Worm (Caenorhabditis elegans): Measurements from ENCODE around the gene Y46D2A.2.

- TF ChIP-seq nhr-77 (tag; optimal IDR thresholded peaks at IDR 0.05) (no peak), alr-1 (tag; optimal IDR thresholded peaks at IDR 0.05) (no peak), skn-1 (tag; optimal IDR thresholded peaks at IDR 0.05) (no peak), dmd-4 (tag; optimal IDR thresholded peaks at IDR 0.05) (no peak), nhr-25 (tag; optimal IDR thresholded peaks at IDR 0.05) (no peak), mab-5 (tag; optimal IDR thresholded peaks at IDR 0.05) (no peak), unc-55 (GFP tag; optimal IDR thresholded peaks at IDR 0.05) (no peak), ama-1 (optimal IDR thresholded peaks at IDR 0.05) (no peak), egl-27 (tag; optimal IDR thresholded peaks at IDR 0.05) (no peak), ztf-11 (tag; optimal IDR thresholded peaks at IDR 0.05) (no peak), lin-11 (tag; optimal IDR thresholded peaks at IDR 0.05) (no peak), zag-1 (tag; optimal IDR thresholded peaks at IDR 0.05) (no peak)
These were observed 20.6 kb upstream of the Y46D2A.2 start, which contains the start of gene F14D2.15 for ce11 chrII:3343714-3344113.
